Fruit fly (Drosophila melanogaster) whole organism, embryonic: ENCODE results near the gene CG13893.
A peak's percentile ranks its signal among the peaks of the same experiment; 100 is the strongest.

Source experiments
- Adf1 ChIP-seq: fragments of 200-800 bp; sonication (Bioruptor generic); IDR thresholded peaks from 2 replicates; pipeline ENCODE4 v1.3.6; 2022; ENCODE audit warnings: missing biosample characterization, missing genetic modification characterization
- B-H2 ChIP-seq: fragments of 200-800 bp; sonication (Bioruptor generic); optimal IDR thresholded peaks from 2 replicates; lab custom pipeline; 2018; ENCODE audit warnings: missing biosample characterization, mild to moderate bottlenecking, missing genetic modification characterization
- BEAF-32 ChIP-seq: fragments of 200-800 bp; sonication (Bioruptor generic); optimal IDR thresholded peaks from 3 replicates; lab custom pipeline; 2017; ENCODE audit warnings: missing biosample characterization, missing genetic modification characterization, mild to moderate bottlenecking, moderate library complexity, missing genetic modification reagents
- Bgb ChIP-seq: fragments of 200-800 bp; sonication (Bioruptor generic); IDR thresholded peaks from 2 replicates; pipeline ENCODE4 v1.3.6; 2022; ENCODE audit warnings: missing biosample characterization, missing genetic modification characterization; ENCODE audit not compliant: partially characterized antibody
- CG10979 ChIP-seq: fragments of 200-800 bp; sonication (Bioruptor generic); optimal IDR thresholded peaks from 2 replicates; lab custom pipeline; 2018; ENCODE audit warnings: missing biosample characterization, mild to moderate bottlenecking, missing genetic modification characterization, moderate library complexity
- CG11456 ChIP-seq: fragments of 200-800 bp; sonication (Bioruptor generic); IDR thresholded peaks from 3 replicates; pipeline ENCODE4 v1.3.6; 2022; ENCODE audit warnings: missing biosample characterization, missing genetic modification characterization
- CG15073 ChIP-seq: fragments of 200-800 bp; sonication (Bioruptor generic); optimal IDR thresholded peaks from 2 replicates; lab custom pipeline; 2016; ENCODE audit warnings: missing biosample characterization, missing genetic modification characterization
- CG16813 ChIP-seq: fragments of 200-800 bp; sonication (Bioruptor generic); IDR thresholded peaks from 3 replicates; pipeline ENCODE4 v1.3.6; 2022; ENCODE audit warnings: missing biosample characterization, missing genetic modification characterization; ENCODE audit not compliant: partially characterized antibody
- CG1792 ChIP-seq: fragments of 200-800 bp; sonication (Bioruptor generic); optimal IDR thresholded peaks from 2 replicates; lab custom pipeline; 2016; ENCODE audit warnings: missing biosample characterization, missing genetic modification characterization
- CG18011 ChIP-seq: fragments of 200-800 bp; sonication (Bioruptor generic); optimal IDR thresholded peaks from 2 replicates; lab custom pipeline; 2017; ENCODE audit warnings: missing biosample characterization, missing genetic modification characterization, mild to moderate bottlenecking, moderate library complexity, missing genotype
- CG1832 ChIP-seq: fragments of 200-800 bp; sonication (Bioruptor generic); optimal IDR thresholded peaks from 2 replicates; lab custom pipeline; 2017; ENCODE audit warnings: missing biosample characterization, mild to moderate bottlenecking, missing genetic modification characterization, inconsistent platforms
- CG2199 ChIP-seq: fragments of 200-800 bp; sonication (Bioruptor generic); IDR thresholded peaks from 3 replicates; pipeline ENCODE4 v1.3.6; 2022; ENCODE audit warnings: missing biosample characterization, missing genetic modification characterization
- CG2678 ChIP-seq: fragments of 200-800 bp; sonication (Bioruptor generic); optimal IDR thresholded peaks from 3 replicates; lab custom pipeline; 2019; ENCODE audit warnings: missing biosample characterization, mild to moderate bottlenecking, missing genetic modification characterization, moderate library complexity
- CG30403 ChIP-seq: fragments of 200-800 bp; sonication (Bioruptor generic); optimal IDR thresholded peaks from 3 replicates; lab custom pipeline; 2016; ENCODE audit warnings: missing biosample characterization, missing genetic modification characterization
- CG30431 ChIP-seq: fragments of 200-800 bp; sonication (Bioruptor generic); optimal IDR thresholded peaks from 2 replicates; lab custom pipeline; 2017; ENCODE audit warnings: missing biosample characterization, missing genetic modification characterization
- CG32532 ChIP-seq: fragments of 200-800 bp; sonication (Bioruptor generic); IDR thresholded peaks from 2 replicates; pipeline ENCODE4 v1.3.6; 2022; ENCODE audit warnings: missing biosample characterization, missing genetic modification characterization
- CG3838 ChIP-seq: fragments of 200-800 bp; sonication (Bioruptor generic); optimal IDR thresholded peaks from 3 replicates; lab custom pipeline; 2016; ENCODE audit warnings: missing biosample characterization, missing genetic modification characterization
- CG4617 ChIP-seq: fragments of 200-800 bp; sonication (Bioruptor generic); optimal IDR thresholded peaks from 3 replicates; lab custom pipeline; 2016; ENCODE audit warnings: missing biosample characterization, missing genetic modification characterization, borderline replicate concordance
- CG5953 ChIP-seq: fragments of 200-800 bp; sonication (Bioruptor generic); IDR thresholded peaks from 2 replicates; pipeline ENCODE4 v1.3.6; 2022; ENCODE audit warnings: missing biosample characterization, missing genetic modification characterization
- CG8478 ChIP-seq: fragments of >200 bp; optimal IDR thresholded peaks from 2 replicates; lab custom pipeline; 2018
- CG8944 ChIP-seq: fragments of 200-800 bp; sonication (Bioruptor generic); optimal IDR thresholded peaks from 3 replicates; lab custom pipeline; 2016; ENCODE audit warnings: missing biosample characterization, missing genetic modification characterization
- Ets97D ChIP-seq: fragments of 200-800 bp; sonication (Bioruptor generic); optimal IDR thresholded peaks from 3 replicates; lab custom pipeline; 2016; ENCODE audit warnings: missing biosample characterization, missing genetic modification characterization
- GATAe ChIP-seq: fragments of 200-800 bp; sonication (Bioruptor generic); conservative IDR thresholded peaks from 2 replicates; pipeline ENCODE4 v1.3.6; 2022; ENCODE audit warnings: missing biosample characterization, missing genetic modification characterization
- HLH3B ChIP-seq: fragments of 200-800 bp; sonication (Bioruptor generic); IDR thresholded peaks from 2 replicates; pipeline ENCODE4 v1.3.6; 2022; ENCODE audit warnings: missing biosample characterization, missing genetic modification characterization
- Mes4 ChIP-seq: fragments of 200-800 bp; sonication (Bioruptor generic); optimal IDR thresholded peaks from 2 replicates; lab custom pipeline; 2016; ENCODE audit warnings: missing biosample characterization, missing genetic modification characterization
- Myb ChIP-seq: fragments of 200-800 bp; sonication (Bioruptor generic); optimal IDR thresholded peaks from 2 replicates; lab custom pipeline; 2016; ENCODE audit warnings: missing biosample characterization, missing genetic modification characterization
- NFAT ChIP-seq: fragments of 200-800 bp; sonication (Bioruptor generic); IDR thresholded peaks from 2 replicates; pipeline ENCODE4 v1.3.6; 2022; ENCODE audit warnings: missing biosample characterization, missing genetic modification characterization
- Opbp ChIP-seq: fragments of 200-800 bp; sonication (Bioruptor generic); IDR thresholded peaks from 3 replicates; pipeline ENCODE4 v1.3.6; 2022; ENCODE audit warnings: missing biosample characterization, missing genetic modification characterization; ENCODE audit not compliant: partially characterized antibody
- Rx ChIP-seq: fragments of 200-800 bp; sonication (Bioruptor generic); IDR thresholded peaks from 2 replicates; pipeline ENCODE4 v1.3.6; 2022; ENCODE audit warnings: missing biosample characterization, missing genetic modification characterization
- Spps ChIP-seq: fragments of 200-800 bp; sonication (Bioruptor generic); optimal IDR thresholded peaks from 2 replicates; lab custom pipeline; 2018; ENCODE audit warnings: missing biosample characterization, mild to moderate bottlenecking, missing genetic modification characterization
- Stat92E ChIP-seq, 3 experiments: fragments of >200 bp in 2 of 3; fragments of 200-800 bp in 1 of 3; sonication (Bioruptor generic) in 1 of 3; optimal IDR thresholded peaks; 2 replicates each; lab custom pipeline; 2017 to 2019; ENCODE audit warnings: missing biosample characterization in 3 of 3, missing genetic modification characterization in 3 of 3, mild to moderate bottlenecking in 1 of 3, moderate library complexity in 1 of 3
- caup ChIP-seq: fragments of 200-800 bp; sonication (Bioruptor generic); optimal IDR thresholded peaks from 3 replicates; lab custom pipeline; 2017; ENCODE audit warnings: missing biosample characterization, mild to moderate bottlenecking, missing genetic modification characterization, moderate library complexity; ENCODE audit not compliant: severe bottlenecking
- chif ChIP-seq, 2 experiments: fragments of 200-800 bp; sonication (Bioruptor generic); optimal IDR thresholded peaks; 3 replicates each; lab custom pipeline; 2016; ENCODE audit warnings: missing biosample characterization in 2 of 2, missing genetic modification characterization in 2 of 2
- disco-r ChIP-seq: fragments of 200-800 bp; sonication (Bioruptor generic); optimal IDR thresholded peaks from 2 replicates; lab custom pipeline; 2016; ENCODE audit warnings: missing biosample characterization, missing genetic modification characterization
- dpn ChIP-seq, 2 experiments: fragments of 200-800 bp; sonication (Bioruptor generic); optimal IDR thresholded peaks; 3 replicates each; lab custom pipeline; 2016; ENCODE audit warnings: missing biosample characterization in 2 of 2, missing genetic modification characterization in 2 of 2
- gfzf ChIP-seq: fragments of 200-800 bp; sonication (Bioruptor generic); optimal IDR thresholded peaks from 2 replicates; lab custom pipeline; 2016; ENCODE audit warnings: missing biosample characterization, mild to moderate bottlenecking, missing genetic modification characterization, moderate library complexity
- gt ChIP-seq: fragments of 200-800 bp; sonication (Bioruptor generic); IDR thresholded peaks from 2 replicates; pipeline ENCODE4 v1.3.6; 2022; ENCODE audit warnings: missing biosample characterization, missing genetic modification characterization
- jigr1 ChIP-seq: fragments of 200-800 bp; sonication (Bioruptor generic); IDR thresholded peaks from 3 replicates; pipeline ENCODE4 v1.3.6; 2022; ENCODE audit warnings: missing biosample characterization, missing genetic modification characterization
- kay ChIP-seq: fragments of 200-800 bp; sonication (Bioruptor generic); optimal IDR thresholded peaks from 2 replicates; lab custom pipeline; 2016; ENCODE audit warnings: missing biosample characterization, missing genetic modification characterization
- mld ChIP-seq: fragments of 200-800 bp; sonication (Bioruptor generic); IDR thresholded peaks from 3 replicates; pipeline ENCODE4 v1.3.6; 2022; ENCODE audit warnings: missing biosample characterization, missing genetic modification characterization; ENCODE audit not compliant: partially characterized antibody
- nerfin-1 ChIP-seq: fragments of 200-800 bp; sonication (Bioruptor generic); optimal IDR thresholded peaks from 3 replicates; lab custom pipeline; 2019; ENCODE audit warnings: missing biosample characterization, mild to moderate bottlenecking, missing genetic modification characterization, moderate library complexity
- nmo ChIP-seq: fragments of 200-800 bp; sonication (Bioruptor generic); optimal IDR thresholded peaks from 2 replicates; lab custom pipeline; 2018; ENCODE audit warnings: missing biosample characterization, mild to moderate bottlenecking, missing genetic modification characterization, moderate library complexity
- pho ChIP-seq: fragments of 200-800 bp; sonication (Bioruptor generic); optimal IDR thresholded peaks from 2 replicates; lab custom pipeline; 2016; ENCODE audit warnings: missing biosample characterization, missing genetic modification characterization
- pzg ChIP-seq: fragments of 200-800 bp; sonication (Bioruptor generic); optimal IDR thresholded peaks from 3 replicates; lab custom pipeline; 2018; ENCODE audit warnings: missing biosample characterization, mild to moderate bottlenecking, missing genetic modification characterization, moderate library complexity
- repo ChIP-seq: fragments of 200-800 bp; sonication (Bioruptor generic); optimal IDR thresholded peaks from 2 replicates; lab custom pipeline; 2016; ENCODE audit warnings: missing biosample characterization, missing genetic modification characterization
- seq ChIP-seq: fragments of 200-800 bp; sonication (Bioruptor generic); IDR thresholded peaks from 2 replicates; pipeline ENCODE4 v1.3.6; 2022; ENCODE audit warnings: missing biosample characterization, missing genetic modification characterization
- tll ChIP-seq, 2 experiments: fragments of 200-800 bp in 1 of 2; fragments of >200 bp in 1 of 2; sonication (Bioruptor generic) in 1 of 2; optimal IDR thresholded peaks; 2 replicates each; lab custom pipeline; 2017 to 2019; ENCODE audit warnings: missing biosample characterization in 2 of 2, missing genetic modification characterization in 2 of 2, mild to moderate bottlenecking in 1 of 2, moderate library complexity in 1 of 2
- tna ChIP-seq: fragments of 200-800 bp; sonication (Bioruptor generic); IDR thresholded peaks from 2 replicates; pipeline ENCODE4 v1.3.6; 2022; ENCODE audit warnings: missing biosample characterization, missing genetic modification characterization; ENCODE audit not compliant: partially characterized antibody
- unc-4 ChIP-seq: fragments of 200-800 bp; sonication (Bioruptor generic); IDR thresholded peaks from 2 replicates; pipeline ENCODE4 v1.3.6; 2022; ENCODE audit warnings: missing biosample characterization, missing genetic modification characterization; ENCODE audit not compliant: partially characterized antibody
- wdn ChIP-seq: fragments of 200-800 bp; sonication (Bioruptor generic); IDR thresholded peaks from 2 replicates; pipeline ENCODE4 v1.3.6; 2022; ENCODE audit warnings: missing biosample characterization, missing genetic modification characterization
- yki ChIP-seq: fragments of >200 bp; optimal IDR thresholded peaks from 3 replicates; lab custom pipeline; 2018

CG13893 gene

dm6 chr3L:554577-554976 is 49.2 kb downstream of the CG13893 start (continued):
- peak; percentile 3 for TF ChIP-seq CG8944 (GFP tag; lab: Kevin White, UChicago)
- TF ChIP-seq pho = peak; percentile 18
- TF ChIP-seq CG1832 (GFP tag; lab: Kevin White, UChicago) = no peak
- TF ChIP-seq Adf1 (GFP tag; lab: Robert Waterston, UW) = 0 out of 2 replicates have a peak, but pooled peaks have one; percentile 31
- no peak for TF ChIP-seq CG4617 (GFP tag; lab: Kevin White, UChicago)
- no peak for TF ChIP-seq Bgb (GFP tag; lab: Robert Waterston, UW)
- TF ChIP-seq CG5953 (GFP tag; lab: Robert Waterston, UW) = no peak
- peak; percentile 17 to 49 for TF ChIP-seq dpn (GFP tag; optimal IDR thresholded peaks at IDR 0.05; lab: Kevin White, UChicago)
- TF ChIP-seq CG2199 (GFP tag; lab: Robert Waterston, UW) = no peak
- TF ChIP-seq tll (GFP tag; optimal IDR thresholded peaks at IDR 0.05; lab: Kevin White, UChicago) = no peak
- TF ChIP-seq NFAT (GFP tag; lab: Robert Waterston, UW) = no peak
- TF ChIP-seq repo (GFP tag; lab: Kevin White, UChicago) = no peak
- TF ChIP-seq seq (GFP tag; lab: Robert Waterston, UW) = no peak
- TF ChIP-seq Rx (GFP tag; lab: Robert Waterston, UW) = 0 out of 2 replicates have a peak, but pooled peaks have one; percentile 23
- TF ChIP-seq jigr1 (GFP tag; lab: Robert Waterston, UW) = no peak
- no peak for TF ChIP-seq BEAF-32 (GFP tag; lab: Kevin White, UChicago)
- TF ChIP-seq CG10979 (tag; lab: Kevin White, UChicago) = peak; percentile 59
- TF ChIP-seq CG18011 (GFP tag; lab: Kevin White, UChicago) = no peak
- no peak for TF ChIP-seq gfzf (GFP tag; lab: Kevin White, UChicago)
- TF ChIP-seq B-H2 (GFP tag; lab: Kevin White, UChicago) = no peak
- TF ChIP-seq Myb (GFP tag; lab: Kevin White, UChicago) = no peak
- TF ChIP-seq chif (GFP tag; optimal IDR thresholded peaks at IDR 0.05; lab: Kevin White, UChicago) = peak in 1 of 2 experiments; percentile 26
- peak; percentile 38 for TF ChIP-seq caup (GFP tag; lab: Kevin White, UChicago)
- no peak for TF ChIP-seq CG15073 (GFP tag; lab: Kevin White, UChicago)
- no peak for TF ChIP-seq unc-4
- TF ChIP-seq CG2678 (tag; lab: Kevin White, UChicago) = peak; percentile 65
- 0 out of 2 replicates have a peak, but pooled peaks have one; percentile 35 for TF ChIP-seq wdn (GFP tag; lab: Robert Waterston, UW)
- peak; percentile 57 for TF ChIP-seq CG30403 (GFP tag; lab: Kevin White, UChicago)
- TF ChIP-seq Mes4 (GFP tag; lab: Kevin White, UChicago) = no peak
- peak; percentile 73; the same call in 2 of the 3 replicates for TF ChIP-seq CG11456 (GFP tag; lab: Robert Waterston, UW)
- no peak for TF ChIP-seq CG1792 (GFP tag; lab: Kevin White, UChicago)
- TF ChIP-seq CG16813 (GFP tag; lab: Robert Waterston, UW) = no peak
- no peak for TF ChIP-seq kay (GFP tag; lab: Kevin White, UChicago)
- TF ChIP-seq CG30431 (GFP tag; lab: Kevin White, UChicago) = no peak
- no peak for TF ChIP-seq Spps (tag; lab: Kevin White, UChicago)
- TF ChIP-seq pzg (GFP tag; lab: Kevin White, UChicago) = no peak
- no peak for TF ChIP-seq gt (GFP tag; lab: Robert Waterston, UW)
- TF ChIP-seq HLH3B (GFP tag; lab: Robert Waterston, UW) = 0 out of 2 replicates have a peak, but pooled peaks have one; percentile 32
- no peak for TF ChIP-seq CG8478
- no peak for TF ChIP-seq disco-r (GFP tag; lab: Kevin White, UChicago)
- TF ChIP-seq Opbp (GFP tag; lab: Robert Waterston, UW) = 0 out of 3 replicates have a peak, but pooled peaks have one; percentile 23
- peak; percentile 31 for TF ChIP-seq nerfin-1
- peak; percentile 42 for TF ChIP-seq nmo (GFP tag; lab: Kevin White, UChicago)
- TF ChIP-seq Ets97D (GFP tag; lab: Kevin White, UChicago) = no peak
- no peak for TF ChIP-seq mld (GFP tag; lab: Robert Waterston, UW)
- TF ChIP-seq GATAe (GFP tag; lab: Robert Waterston, UW) = no peak
- TF ChIP-seq CG32532 (GFP tag; lab: Robert Waterston, UW) = peak; percentile 74
- TF ChIP-seq CG3838 = no peak
- no peak for TF ChIP-seq tna (GFP tag; lab: Robert Waterston, UW)
- no peak for TF ChIP-seq Stat92E (GFP tag; optimal IDR thresholded peaks at IDR 0.05; lab: Kevin White, UChicago)
- TF ChIP-seq yki (lab: Kevin White, UChicago) = no peak
